Fruit fly (Drosophila melanogaster) Kc167 (cell line): ENCODE measurements around the gene Oatp33Ea.

Experiments used
- Myc ChIP-seq: fragments of >200 bp; optimal IDR thresholded peaks from 2 replicates; lab custom pipeline; 2017; ENCODE audit warnings: missing external identifiers
- Sin3A ChIP-seq: fragments of >200 bp; optimal IDR thresholded peaks from 2 replicates; lab custom pipeline; 2018; ENCODE audit warnings: missing external identifiers
- h ChIP-seq: fragments of >200 bp; optimal IDR thresholded peaks from 3 replicates; lab custom pipeline; 2018; ENCODE audit warnings: missing external identifiers
- insv ChIP-seq: fragments of >200 bp; optimal IDR thresholded peaks from 3 replicates; lab custom pipeline; 2018; ENCODE audit warnings: missing external identifiers
- psq ChIP-seq: fragments of >200 bp; optimal IDR thresholded peaks from 2 replicates; lab custom pipeline; 2017; ENCODE audit warnings: missing external identifiers
- ttk ChIP-seq: sonication (Bioruptor generic); optimal IDR thresholded peaks from 2 replicates; lab custom pipeline; 2017; ENCODE audit warnings: missing external identifiers

Oatp33Ea gene

dm6 chr2L:12445743-12446142, at the start of gene Oatp33Ea:
TSS of gene Oatp33Ea (minus strand) at chr2L:12445924.
- TF ChIP-seq psq (lab: Kevin White, UChicago) = no peak
- no peak for TF ChIP-seq insv (lab: Kevin White, UChicago)
- TF ChIP-seq Sin3A = no peak
- TF ChIP-seq ttk (lab: Kevin White, UChicago) = no peak
- no peak for TF ChIP-seq h (lab: Kevin White, UChicago)
- TF ChIP-seq Myc = no peak

- TF ChIP-seq Sin3A (no peak), Myc (no peak), ttk (lab: Kevin White, UChicago) (no peak), h (lab: Kevin White, UChicago) (no peak), insv (lab: Kevin White, UChicago) (no peak), psq (lab: Kevin White, UChicago) (no peak)
Observed at dm6 chr2L:12495196-12495595, 49.5 kb upstream of the Oatp33Ea start.

- TF ChIP-seq Myc (no peak), psq (lab: Kevin White, UChicago) (no peak), Sin3A (no peak), insv (lab: Kevin White, UChicago) (no peak), h (lab: Kevin White, UChicago) (no peak), ttk (lab: Kevin White, UChicago) (no peak)
Observed at dm6 chr2L:12493771-12494317, 48.1 kb upstream of the Oatp33Ea start.

- TF ChIP-seq ttk (lab: Kevin White, UChicago) (no peak), psq (lab: Kevin White, UChicago) (no peak), h (lab: Kevin White, UChicago) (no peak), Myc (no peak), insv (lab: Kevin White, UChicago) (no peak)
Observed at dm6 chr2L:12493101-12493770, 47.5 kb upstream of the Oatp33Ea start.

- TF ChIP-seq insv (lab: Kevin White, UChicago) (no peak), psq (lab: Kevin White, UChicago) (no peak), Myc (no peak), h (lab: Kevin White, UChicago) (no peak), ttk (lab: Kevin White, UChicago) (no peak), Sin3A (no peak)
Observed at dm6 chr2L:12489470-12489869, 43.7 kb upstream of the Oatp33Ea start.

dm6 chr2L:12487823-12488222, 42.1 kb upstream of the Oatp33Ea start:
- no peak for TF ChIP-seq h (lab: Kevin White, UChicago)
- no peak for TF ChIP-seq insv (lab: Kevin White, UChicago)
- TF ChIP-seq psq (lab: Kevin White, UChicago) = no peak
- no peak for TF ChIP-seq Sin3A
- no peak for TF ChIP-seq ttk (lab: Kevin White, UChicago)
- no peak for TF ChIP-seq Myc

dm6 chr2L:12487311-12487710, 41.6 kb upstream of the Oatp33Ea start:
- no peak for TF ChIP-seq Sin3A
- TF ChIP-seq psq (lab: Kevin White, UChicago) = no peak
- TF ChIP-seq insv (lab: Kevin White, UChicago) = no peak
- TF ChIP-seq Myc = no peak
- no peak for TF ChIP-seq ttk (lab: Kevin White, UChicago)

dm6 chr2L:12485897-12486615, 40.3 kb upstream of the Oatp33Ea start:
- no peak for TF ChIP-seq h (lab: Kevin White, UChicago)

dm6 chr2L:12483866-12484554, 38.3 kb upstream of the Oatp33Ea start:
- TF ChIP-seq psq (lab: Kevin White, UChicago) (no peak), Sin3A (no peak), ttk (lab: Kevin White, UChicago) (no peak), insv (lab: Kevin White, UChicago) (no peak), Myc (no peak), h (lab: Kevin White, UChicago) (no peak)

- TF ChIP-seq insv (lab: Kevin White, UChicago) (no peak), Sin3A (no peak), Myc (no peak), psq (lab: Kevin White, UChicago) (no peak), ttk (lab: Kevin White, UChicago) (no peak), h (lab: Kevin White, UChicago) (no peak)
Observed at dm6 chr2L:12483519-12483865, 37.8 kb upstream of the Oatp33Ea start.

dm6 chr2L:12482723-12483342, 37.1 kb upstream of the Oatp33Ea start:
- TF ChIP-seq h (lab: Kevin White, UChicago) = no peak
- no peak for TF ChIP-seq Myc
- TF ChIP-seq ttk (lab: Kevin White, UChicago) = no peak
- no peak for TF ChIP-seq insv (lab: Kevin White, UChicago)
- no peak for TF ChIP-seq Sin3A
- no peak for TF ChIP-seq psq (lab: Kevin White, UChicago)
